Worm (Caenorhabditis elegans) whole organism, early embryonic: ENCODE measurements around the gene molo-1.
A peak's percentile ranks its signal among the peaks of the same experiment; 100 is the strongest.

ENCODE experiments used
- B0310.2 ChIP-seq: sonication (generic microtip); optimal IDR thresholded peaks from 2 replicates; lab custom pipeline; 2016; ENCODE audit warnings: mild to moderate bottlenecking, missing genetic modification characterization, missing compliant biosample characterization
- F13C5.2 ChIP-seq: sonication (generic microtip); optimal IDR thresholded peaks from 2 replicates; lab custom pipeline; 2017; ENCODE audit warnings: mild to moderate bottlenecking, missing genetic modification characterization, inconsistent platforms, missing compliant biosample characterization
- aly-1 ChIP-seq: sonication (generic microtip); optimal IDR thresholded peaks from 2 replicates; lab custom pipeline; 2016; ENCODE audit warnings: missing genetic modification characterization, missing compliant biosample characterization
- ama-1 ChIP-seq: fragments of 150-350 bp; optimal IDR thresholded peaks from 2 replicates; lab custom pipeline; 2014
- ceh-13 ChIP-seq: fragments of 200-800 bp; sonication (Bioruptor generic); optimal IDR thresholded peaks from 2 replicates; lab custom pipeline; 2018; ENCODE audit warnings: mild to moderate bottlenecking, missing genetic modification characterization, missing compliant biosample characterization
- ceh-36 ChIP-seq: sonication (generic microtip); optimal IDR thresholded peaks from 2 replicates; lab custom pipeline; 2016; ENCODE audit warnings: missing genetic modification characterization, inconsistent platforms, missing compliant biosample characterization
- ets-7 ChIP-seq: sonication (generic microtip); optimal IDR thresholded peaks from 2 replicates; lab custom pipeline; 2016; ENCODE audit warnings: missing genotype, missing genetic modification characterization, missing compliant biosample characterization
- flt-1 ChIP-seq: fragments of 200-800 bp; sonication (Bioruptor generic); IDR thresholded peaks from 2 replicates; pipeline ENCODE4 v1.3.6; 2022; ENCODE audit warnings: missing genetic modification characterization, missing compliant biosample characterization
- hmbx-1 ChIP-seq: sonication (generic microtip); optimal IDR thresholded peaks from 2 replicates; lab custom pipeline; 2016; ENCODE audit warnings: mild to moderate bottlenecking, missing genetic modification characterization, missing compliant biosample characterization
- hmg-4 ChIP-seq: fragments of 200-800 bp; sonication (Bioruptor generic); optimal IDR thresholded peaks from 2 replicates; lab custom pipeline; 2018; ENCODE audit warnings: mild to moderate bottlenecking, missing genetic modification characterization, missing compliant biosample characterization
- hnd-1 ChIP-seq: sonication (generic microtip); optimal IDR thresholded peaks from 2 replicates; lab custom pipeline; 2016; ENCODE audit warnings: missing genetic modification characterization, missing compliant biosample characterization
- pes-1 ChIP-seq: fragments of 200-800 bp; sonication (Bioruptor generic); IDR thresholded peaks from 2 replicates; pipeline ENCODE4 v1.3.6; 2022; ENCODE audit warnings: missing genetic modification reagents, missing genetic modification characterization, missing compliant biosample characterization
- scrt-1 ChIP-seq: fragments of 200-800 bp; sonication (Bioruptor generic); IDR thresholded peaks from 2 replicates; pipeline ENCODE4 v1.3.6; 2022; ENCODE audit warnings: missing genetic modification characterization, missing compliant biosample characterization
- sea-1 ChIP-seq: fragments of 200-800 bp; sonication (Bioruptor generic); conservative IDR thresholded peaks from 2 replicates; pipeline ENCODE4 v1.3.6; 2022; ENCODE audit warnings: missing genetic modification characterization, missing compliant biosample characterization
- tbx-11 ChIP-seq: fragments of 200-800 bp; sonication (Bioruptor generic); IDR thresholded peaks from 2 replicates; pipeline ENCODE4 v1.3.6; 2022; ENCODE audit warnings: missing genetic modification characterization, missing compliant biosample characterization
- tbx-37 ChIP-seq: fragments of 200-800 bp; sonication (Bioruptor generic); conservative IDR thresholded peaks from 2 replicates; pipeline ENCODE4 v1.3.6; 2022; ENCODE audit warnings: missing genetic modification reagents, missing genetic modification characterization, missing compliant biosample characterization
- tra-4 ChIP-seq: sonication (generic microtip); optimal IDR thresholded peaks from 2 replicates; lab custom pipeline; 2017; ENCODE audit warnings: missing genetic modification characterization, missing compliant biosample characterization

Gene molo-1

DNA sequence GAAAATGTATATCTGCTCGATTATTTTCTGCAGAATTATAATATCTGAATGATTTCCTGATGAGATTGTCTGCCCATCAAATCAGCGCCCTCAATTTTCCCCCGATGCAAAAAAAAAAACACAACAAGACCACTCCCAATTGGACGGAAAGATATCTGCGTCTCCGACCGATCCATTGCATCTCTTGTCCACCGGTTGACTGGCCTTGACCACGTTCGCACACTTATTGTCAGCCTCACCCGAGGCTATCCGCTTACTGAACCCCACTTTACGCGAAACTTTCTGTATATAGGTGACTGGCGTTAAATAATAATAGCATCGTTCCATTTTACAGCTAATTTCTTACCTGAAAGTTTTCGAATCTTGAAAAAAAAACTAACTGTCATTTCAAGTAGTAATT is 20.6 kb downstream of the molo-1 start:
- TF ChIP-seq scrt-1 (GFP tag; lab: Robert Waterston, UW) = no peak
- no peak for TF ChIP-seq B0310.2 (tag; lab: Kevin White, UChicago)
- TF ChIP-seq tbx-11 (GFP tag; lab: Robert Waterston, UW) = no peak

DNA sequence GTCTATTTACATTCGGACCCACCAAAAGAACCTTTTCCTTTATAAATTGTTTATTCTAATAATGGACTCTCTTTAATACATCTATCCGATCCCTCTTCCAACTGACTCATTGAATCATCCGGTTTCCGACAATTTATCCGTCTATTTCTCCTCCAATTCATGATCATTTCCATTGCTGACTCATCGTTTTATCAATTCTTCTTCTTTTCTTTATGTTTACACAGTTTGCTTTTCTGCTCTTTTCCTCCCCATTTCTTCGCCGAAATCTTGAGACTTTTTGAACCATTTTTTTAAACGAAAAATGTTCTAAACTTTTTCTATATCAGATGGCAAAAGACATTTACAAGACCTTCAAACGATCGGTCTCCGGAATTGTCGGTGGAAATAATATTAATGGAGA is 21.7 kb downstream of the molo-1 start, which contains the start of gene ced-6:
Gene ced-6, plus strand, starts transcription at position 327 of the 400 bp plus-strand sequence.
- TF ChIP-seq ceh-13 = no peak
- no peak for TF ChIP-seq B0310.2 (tag; lab: Kevin White, UChicago)
- TF ChIP-seq flt-1 (GFP tag; lab: Robert Waterston, UW) = no peak
- TF ChIP-seq hmbx-1 (tag; lab: Kevin White, UChicago) = no peak
- TF ChIP-seq hmg-4 (GFP tag; lab: Kevin White, UChicago) = no peak
- TF ChIP-seq tbx-11 (GFP tag; lab: Robert Waterston, UW) = no peak
- no peak for TF ChIP-seq ama-1 (lab: Kevin White, UChicago)
- no peak for TF ChIP-seq ceh-36
- TF ChIP-seq pes-1 (GFP tag; lab: Robert Waterston, UW) = no peak
- TF ChIP-seq ets-7 (tag; lab: Kevin White, UChicago) = no peak
- no peak for TF ChIP-seq F13C5.2 (tag; lab: Kevin White, UChicago)
- no peak for TF ChIP-seq tbx-37 (GFP tag; lab: Robert Waterston, UW)
- no peak for TF ChIP-seq sea-1 (GFP tag; lab: Robert Waterston, UW)
- no peak for TF ChIP-seq scrt-1 (GFP tag; lab: Robert Waterston, UW)
- TF ChIP-seq hnd-1 (tag; lab: Kevin White, UChicago) = no peak
- no peak for TF ChIP-seq tra-4 (tag; lab: Kevin White, UChicago)
- TF ChIP-seq aly-1 (tag; lab: Kevin White, UChicago) = no peak

DNA sequence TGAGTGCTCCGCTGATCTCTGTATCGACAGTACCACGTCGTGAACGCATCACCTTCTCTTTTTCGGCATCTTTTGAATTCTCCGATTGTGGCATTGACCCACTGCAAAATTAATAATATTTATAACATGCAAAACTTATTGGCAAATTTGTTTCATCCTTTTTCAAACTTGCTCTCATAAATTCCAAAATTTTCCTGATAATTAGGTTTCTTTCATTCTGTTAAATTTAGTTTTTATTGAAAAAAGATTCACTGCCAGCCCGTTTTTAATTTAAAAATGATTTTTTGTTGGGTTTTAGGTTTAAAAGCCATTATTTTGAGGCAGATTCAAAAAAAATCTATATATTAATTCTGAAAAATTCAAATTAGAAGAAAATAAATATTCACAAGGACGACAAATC is 26.2 kb downstream of the molo-1 start, which contains the start of gene wdr-37:
Gene wdr-37, minus strand, starts transcription at position 101 of the 400 bp plus-strand sequence.
- TF ChIP-seq hnd-1 (tag; lab: Kevin White, UChicago) (no peak), hmbx-1 (tag; lab: Kevin White, UChicago) (no peak)

DNA sequence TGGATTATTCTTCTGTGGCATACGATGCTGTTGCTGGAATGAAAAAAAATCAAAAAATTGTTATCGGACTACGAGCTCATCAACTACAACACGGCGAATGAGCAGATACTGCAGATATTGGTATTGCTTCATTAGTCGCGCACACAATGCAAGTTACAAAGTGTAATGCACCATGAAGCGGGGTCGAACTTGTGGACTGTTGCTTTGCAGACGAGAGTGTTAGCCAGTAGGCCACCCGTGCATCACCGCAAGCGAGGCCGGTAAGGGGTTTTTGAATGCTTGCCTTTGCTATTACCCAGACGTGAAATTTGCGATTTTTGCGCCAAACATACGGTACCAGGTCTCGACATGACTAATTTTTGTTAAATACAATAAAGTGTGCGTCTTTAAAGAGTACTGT is 28.2 kb downstream of the molo-1 start:
- TF ChIP-seq aly-1 (tag; lab: Kevin White, UChicago) (peak; percentile 99), F13C5.2 (tag; lab: Kevin White, UChicago) (peak; percentile 97), hmg-4 (GFP tag; lab: Kevin White, UChicago) (peak; percentile 99), scrt-1 (GFP tag; lab: Robert Waterston, UW) (peak; percentile 98), tbx-37 (GFP tag; lab: Robert Waterston, UW) (peak; percentile 96), tbx-11 (GFP tag; lab: Robert Waterston, UW) (peak; percentile 96), pes-1 (GFP tag; lab: Robert Waterston, UW) (peak; percentile 97), hmbx-1 (tag; lab: Kevin White, UChicago) (peak; percentile 91), ceh-13 (peak; percentile 91), tra-4 (tag; lab: Kevin White, UChicago) (peak; percentile 94), ama-1 (lab: Kevin White, UChicago) (no peak), ets-7 (tag; lab: Kevin White, UChicago) (peak; percentile 90), ceh-36 (peak; percentile 97), hnd-1 (tag; lab: Kevin White, UChicago) (peak; percentile 86), B0310.2 (tag; lab: Kevin White, UChicago) (peak; percentile 96), sea-1 (GFP tag; lab: Robert Waterston, UW) (peak; percentile 97), flt-1 (GFP tag; lab: Robert Waterston, UW) (peak; percentile 98)

DNA sequence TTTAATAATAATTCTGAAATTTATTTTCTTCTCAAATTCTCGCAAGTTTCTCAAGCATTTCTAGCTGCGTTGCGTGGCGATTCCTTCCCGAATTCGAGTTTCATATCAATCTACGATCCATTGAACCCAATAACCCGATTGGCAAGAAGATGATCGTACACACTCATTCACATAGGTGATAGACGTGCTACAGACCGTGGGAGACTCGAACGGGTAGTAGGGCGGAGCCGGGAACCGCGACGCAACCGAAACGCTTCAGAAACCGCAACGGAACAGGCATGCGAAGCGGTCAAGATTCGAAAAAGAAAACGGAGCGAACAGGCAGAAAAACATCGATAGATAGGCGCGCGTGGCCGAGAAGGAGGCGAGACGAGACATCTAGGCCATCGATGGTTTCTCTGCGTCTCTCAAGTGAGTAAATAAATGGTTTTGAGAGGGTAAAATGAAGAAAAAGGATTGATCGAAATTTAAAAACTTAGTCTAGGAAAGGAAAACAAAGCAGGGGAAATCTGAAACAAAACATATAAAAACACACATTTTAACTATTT is 29.7 kb downstream of the molo-1 start, which contains the start of gene madf-11:
Gene madf-11, minus strand, starts transcription at position 51 of the 548 bp plus-strand sequence.
- no peak for TF ChIP-seq pes-1 (GFP tag; lab: Robert Waterston, UW)
- TF ChIP-seq tbx-37 (GFP tag; lab: Robert Waterston, UW) = 0 out of 2 replicates have a peak, but pooled peaks have one; percentile 33
- peak; percentile 6 for TF ChIP-seq F13C5.2 (tag; lab: Kevin White, UChicago)
- TF ChIP-seq hnd-1 (tag; lab: Kevin White, UChicago) = no peak
- TF ChIP-seq ets-7 (tag; lab: Kevin White, UChicago) = peak; percentile 1
- TF ChIP-seq tra-4 (tag; lab: Kevin White, UChicago) = no peak
- TF ChIP-seq hmg-4 (GFP tag; lab: Kevin White, UChicago) = peak; percentile 68

DNA sequence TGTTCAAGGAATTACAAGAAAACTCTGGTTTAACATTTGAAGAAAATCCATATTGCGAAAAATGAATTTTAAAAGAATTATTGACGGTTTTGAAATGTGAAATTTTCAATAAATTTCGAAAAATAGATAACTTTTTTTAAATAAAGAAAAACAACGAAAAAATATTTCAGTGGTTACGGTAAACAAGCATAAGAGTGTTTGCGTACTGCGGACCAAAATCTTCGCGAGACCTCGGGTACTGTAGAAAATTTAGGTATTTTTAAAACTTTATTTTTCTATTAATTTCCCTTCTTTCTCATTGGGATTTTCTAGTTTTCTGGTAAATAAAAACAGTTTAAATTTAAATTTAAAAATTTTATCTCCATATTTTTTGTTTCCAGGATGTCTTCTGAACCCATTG is 30.3 kb downstream of the molo-1 start, which contains the start of gene xnd-1:
Gene xnd-1, plus strand, starts transcription at position 381 of the 400 bp plus-strand sequence.
- TF ChIP-seq ets-7 (tag; lab: Kevin White, UChicago) (no peak), pes-1 (GFP tag; lab: Robert Waterston, UW) (no peak), hnd-1 (tag; lab: Kevin White, UChicago) (no peak), sea-1 (GFP tag; lab: Robert Waterston, UW) (no peak), ceh-36 (no peak), aly-1 (tag; lab: Kevin White, UChicago) (no peak), tbx-11 (GFP tag; lab: Robert Waterston, UW) (no peak), ama-1 (lab: Kevin White, UChicago) (no peak), scrt-1 (GFP tag; lab: Robert Waterston, UW) (no peak), F13C5.2 (tag; lab: Kevin White, UChicago) (no peak), flt-1 (GFP tag; lab: Robert Waterston, UW) (no peak), hmbx-1 (tag; lab: Kevin White, UChicago) (no peak), hmg-4 (GFP tag; lab: Kevin White, UChicago) (no peak), ceh-13 (no peak)

DNA sequence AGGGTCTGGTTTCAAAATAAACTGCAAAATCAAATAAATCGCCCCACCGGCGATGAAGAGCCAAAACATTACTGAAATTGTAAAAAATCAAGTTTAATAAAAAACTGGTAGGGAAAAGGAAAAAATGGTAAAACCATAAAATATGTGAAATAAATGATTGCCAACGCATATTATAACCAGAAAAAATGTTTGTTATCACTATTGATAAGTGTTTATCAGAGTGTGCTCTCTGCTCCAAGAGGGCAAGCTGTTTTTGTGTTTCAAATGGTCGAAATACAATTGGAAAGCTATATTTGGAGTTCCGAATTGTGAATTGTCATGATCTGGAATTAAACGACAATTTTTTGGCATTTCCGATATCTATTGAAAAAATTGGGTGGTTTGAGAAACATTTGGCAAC is 36.5 kb downstream of the molo-1 start, which contains the start of gene C05D2.8:
Gene C05D2.8, minus strand, starts transcription at position 71 of the 400 bp plus-strand sequence.
- no peak for TF ChIP-seq aly-1 (tag; lab: Kevin White, UChicago)
- no peak for TF ChIP-seq flt-1 (GFP tag; lab: Robert Waterston, UW)
- TF ChIP-seq pes-1 (GFP tag; lab: Robert Waterston, UW) = no peak
- TF ChIP-seq sea-1 (GFP tag; lab: Robert Waterston, UW) = no peak
- no peak for TF ChIP-seq B0310.2 (tag; lab: Kevin White, UChicago)
- TF ChIP-seq ets-7 (tag; lab: Kevin White, UChicago) = no peak
- TF ChIP-seq ceh-13 = no peak
- no peak for TF ChIP-seq hmbx-1 (tag; lab: Kevin White, UChicago)
- TF ChIP-seq ceh-36 = no peak
- TF ChIP-seq F13C5.2 (tag; lab: Kevin White, UChicago) = no peak
- no peak for TF ChIP-seq tbx-11 (GFP tag; lab: Robert Waterston, UW)
- no peak for TF ChIP-seq tbx-37 (GFP tag; lab: Robert Waterston, UW)
- no peak for TF ChIP-seq hmg-4 (GFP tag; lab: Kevin White, UChicago)
